Fruit fly (Drosophila melanogaster): ENCODE results near the gene vkg.
A peak's percentile ranks its signal among the peaks of the same experiment; 100 is the strongest.

vkg gene

dm6 chr2L:4998260-4998560 lies 29.8 kb downstream of the vkg start:
- no peak for TF ChIP-seq CG34367 (tag; optimal IDR thresholded peaks at IDR 0.05)
- TF ChIP-seq Pif1B (GFP tag; optimal IDR thresholded peaks at IDR 0.05): no peak
- no peak for TF ChIP-seq D1 (tag; optimal IDR thresholded peaks at IDR 0.05)
- TF ChIP-seq CG9948 (tag; optimal IDR thresholded peaks at IDR 0.05): no peak
- TF ChIP-seq EcR (GFP tag; optimal IDR thresholded peaks at IDR 0.05): no peak
- no peak for TF ChIP-seq CG15710 (tag; optimal IDR thresholded peaks at IDR 0.05)
- no peak for TF ChIP-seq CG32121 (GFP tag; IDR thresholded peaks at IDR 0.05)
- no peak for TF ChIP-seq CG8159 (tag; optimal IDR thresholded peaks at IDR 0.05)
- no peak for TF ChIP-seq CG8301 (tag; optimal IDR thresholded peaks at IDR 0.05)
- TF ChIP-seq CG17806 (tag; optimal IDR thresholded peaks at IDR 0.05): no peak
- no peak for TF ChIP-seq gl (tag; optimal IDR thresholded peaks at IDR 0.05)
- no peak for TF ChIP-seq CG12605 (GFP tag; IDR thresholded peaks at IDR 0.05)
- no peak for TF ChIP-seq CG10348 (GFP tag; IDR thresholded peaks at IDR 0.05)
- no peak for TF ChIP-seq Ets98B (GFP tag; IDR thresholded peaks at IDR 0.05)

- TF ChIP-seq rn (GFP tag; IDR thresholded peaks at IDR 0.05): peak; percentile 98
- peak; percentile 99 for TF ChIP-seq CG12605 (GFP tag; IDR thresholded peaks at IDR 0.05)
- TF ChIP-seq Snoo (tag; optimal IDR thresholded peaks at IDR 0.05): peak; percentile 99
- TF ChIP-seq CG10348 (GFP tag; IDR thresholded peaks at IDR 0.05): peak; percentile 96
- TF ChIP-seq CG9948 (tag; optimal IDR thresholded peaks at IDR 0.05): peak; percentile 99
- TF ChIP-seq gl (tag; optimal IDR thresholded peaks at IDR 0.05): peak; percentile 98
- peak; percentile 98 for TF ChIP-seq CG15710 (tag; optimal IDR thresholded peaks at IDR 0.05)
- peak; percentile 99 for TF ChIP-seq fd96Ca (GFP tag; IDR thresholded peaks at IDR 0.05)
- peak; percentile 95 for TF ChIP-seq EcR (GFP tag; optimal IDR thresholded peaks at IDR 0.05)
- TF ChIP-seq CG13204 (GFP tag; optimal IDR thresholded peaks at IDR 0.05): peak; percentile 96
- peak; percentile 99 for TF ChIP-seq CG17806 (tag; optimal IDR thresholded peaks at IDR 0.05)
- TF ChIP-seq CG8301 (tag; optimal IDR thresholded peaks at IDR 0.05): peak; percentile 100
- peak; percentile 100 for TF ChIP-seq Ets98B (GFP tag; IDR thresholded peaks at IDR 0.05)
- TF ChIP-seq CG14655 (GFP tag; optimal IDR thresholded peaks at IDR 0.05): peak; percentile 100
- TF ChIP-seq D1 (tag; optimal IDR thresholded peaks at IDR 0.05): peak; percentile 94
- TF ChIP-seq CG32121 (GFP tag; IDR thresholded peaks at IDR 0.05): peak; percentile 99
- peak; percentile 99 for TF ChIP-seq Pif1B (GFP tag; optimal IDR thresholded peaks at IDR 0.05)
- TF ChIP-seq Pif1A (GFP tag; optimal IDR thresholded peaks at IDR 0.05): peak; percentile 99
- peak; percentile 99 for TF ChIP-seq CG8159 (tag; optimal IDR thresholded peaks at IDR 0.05)
- peak; percentile 100 for TF ChIP-seq CG4496 (GFP tag; IDR thresholded peaks at IDR 0.05)
- peak; percentile 99 for TF ChIP-seq CG34367 (tag; optimal IDR thresholded peaks at IDR 0.05)
Measured at dm6 chr2L:4997401-4998259, 30.4 kb downstream of the vkg start.

dm6 chr2L:4996283-4996922 lies 31.6 kb downstream of the vkg start:
- TF ChIP-seq CG32121 (GFP tag; IDR thresholded peaks at IDR 0.05) (no peak), CG9948 (tag; optimal IDR thresholded peaks at IDR 0.05) (no peak), CG17806 (tag; optimal IDR thresholded peaks at IDR 0.05) (no peak)

dm6 chr2L:4995837-4996136 lies 32.2 kb downstream of the vkg start:
- TF ChIP-seq rn (GFP tag; IDR thresholded peaks at IDR 0.05) (no peak), Snoo (tag; optimal IDR thresholded peaks at IDR 0.05) (no peak)

- no peak for TF ChIP-seq rn (GFP tag; IDR thresholded peaks at IDR 0.05)
- no peak for TF ChIP-seq CG8301 (tag; optimal IDR thresholded peaks at IDR 0.05)
- no peak for TF ChIP-seq Pif1A (GFP tag; optimal IDR thresholded peaks at IDR 0.05)
- TF ChIP-seq CG4496 (GFP tag; IDR thresholded peaks at IDR 0.05): no peak
- TF ChIP-seq CG34367 (tag; optimal IDR thresholded peaks at IDR 0.05): no peak
- no peak for TF ChIP-seq gl (tag; optimal IDR thresholded peaks at IDR 0.05)
- no peak for TF ChIP-seq D1 (tag; optimal IDR thresholded peaks at IDR 0.05)
- TF ChIP-seq EcR (GFP tag; optimal IDR thresholded peaks at IDR 0.05): no peak
- TF ChIP-seq fd96Ca (GFP tag; IDR thresholded peaks at IDR 0.05): no peak
- no peak for TF ChIP-seq CG15710 (tag; optimal IDR thresholded peaks at IDR 0.05)
- no peak for TF ChIP-seq CG12605 (GFP tag; IDR thresholded peaks at IDR 0.05)
- no peak for TF ChIP-seq Pif1B (GFP tag; optimal IDR thresholded peaks at IDR 0.05)
- TF ChIP-seq CG17806 (tag; optimal IDR thresholded peaks at IDR 0.05): no peak
- TF ChIP-seq CG9948 (tag; optimal IDR thresholded peaks at IDR 0.05): no peak
- no peak for TF ChIP-seq Snoo (tag; optimal IDR thresholded peaks at IDR 0.05)
- no peak for TF ChIP-seq CG32121 (GFP tag; IDR thresholded peaks at IDR 0.05)
- TF ChIP-seq CG14655 (GFP tag; optimal IDR thresholded peaks at IDR 0.05): no peak
- TF ChIP-seq CG10348 (GFP tag; IDR thresholded peaks at IDR 0.05): no peak
Measured at dm6 chr2L:4995010-4995836, 32.8 kb downstream of the vkg start.
